Fruit fly (Drosophila melanogaster) whole organism, embryonic: ENCODE data around the gene MED14.
A peak's percentile ranks its signal among the peaks of the same experiment; 100 is the strongest.

Source experiments
- Antp ChIP-seq: fragments of 200-800 bp; sonication (Bioruptor generic); optimal IDR thresholded peaks from 3 replicates; lab custom pipeline; 2016; ENCODE audit warnings: missing biosample characterization, missing genetic modification characterization
- Bteb2 ChIP-seq: fragments of 200-800 bp; sonication (Bioruptor generic); optimal IDR thresholded peaks from 2 replicates; lab custom pipeline; 2016; ENCODE audit warnings: missing biosample characterization, missing genetic modification characterization
- CG10267 ChIP-seq: fragments of 200-800 bp; sonication (Bioruptor generic); optimal IDR thresholded peaks from 2 replicates; lab custom pipeline; 2018; ENCODE audit warnings: missing biosample characterization, mild to moderate bottlenecking, missing genetic modification characterization, moderate library complexity
- CG12104 ChIP-seq: fragments of 200-800 bp; sonication (Bioruptor generic); optimal IDR thresholded peaks from 3 replicates; lab custom pipeline; 2016; ENCODE audit warnings: missing biosample characterization, missing genetic modification characterization
- CG12236 ChIP-seq: fragments of 200-800 bp; sonication (Bioruptor generic); optimal IDR thresholded peaks from 2 replicates; lab custom pipeline; 2016; ENCODE audit warnings: missing biosample characterization, missing genetic modification characterization
- CG12391 ChIP-seq: fragments of 200-800 bp; sonication (Bioruptor generic); optimal IDR thresholded peaks from 3 replicates; lab custom pipeline; 2018; ENCODE audit warnings: missing biosample characterization, mild to moderate bottlenecking, missing genetic modification characterization, moderate library complexity
- CG12769 ChIP-seq: fragments of 200-800 bp; sonication (Bioruptor generic); optimal IDR thresholded peaks from 2 replicates; lab custom pipeline; 2019; ENCODE audit warnings: missing biosample characterization, mild to moderate bottlenecking, missing genetic modification characterization, moderate library complexity
- CG13123 ChIP-seq: fragments of 200-800 bp; sonication (Bioruptor generic); optimal IDR thresholded peaks from 2 replicates; lab custom pipeline; 2016; ENCODE audit warnings: missing biosample characterization, missing genetic modification characterization
- CG13296 ChIP-seq: fragments of 200-800 bp; sonication (Bioruptor generic); optimal IDR thresholded peaks from 3 replicates; lab custom pipeline; 2018; ENCODE audit warnings: missing biosample characterization, mild to moderate bottlenecking, missing genetic modification characterization
- CG13424 ChIP-seq: fragments of 200-800 bp; sonication (Bioruptor generic); optimal IDR thresholded peaks from 2 replicates; lab custom pipeline; 2019; ENCODE audit warnings: missing biosample characterization, mild to moderate bottlenecking, missing genetic modification characterization, moderate library complexity
- CG15269 ChIP-seq: fragments of 200-800 bp; sonication (Bioruptor generic); optimal IDR thresholded peaks from 2 replicates; lab custom pipeline; 2018; ENCODE audit warnings: missing biosample characterization, mild to moderate bottlenecking, missing genetic modification characterization, moderate library complexity
- CG18262 ChIP-seq: fragments of 200-800 bp; optimal IDR thresholded peaks from 3 replicates; lab custom pipeline; 2019; ENCODE audit warnings: missing biosample characterization, mild to moderate bottlenecking, missing genetic modification characterization, moderate library complexity
- CG1832 ChIP-seq: fragments of 200-800 bp; sonication (Bioruptor generic); optimal IDR thresholded peaks from 2 replicates; lab custom pipeline; 2017; ENCODE audit warnings: missing biosample characterization, mild to moderate bottlenecking, missing genetic modification characterization, inconsistent platforms
- CG18599 ChIP-seq: fragments of 200-800 bp; sonication (Bioruptor generic); optimal IDR thresholded peaks from 3 replicates; lab custom pipeline; 2017; ENCODE audit warnings: missing biosample characterization, missing genetic modification characterization, mild to moderate bottlenecking, moderate library complexity, missing genetic modification reagents
- CG2202 ChIP-seq: fragments of 200-800 bp; sonication (Bioruptor generic); optimal IDR thresholded peaks from 2 replicates; lab custom pipeline; 2018; ENCODE audit warnings: missing biosample characterization, mild to moderate bottlenecking, missing genetic modification characterization
- CG31365 ChIP-seq: fragments of 200-800 bp; sonication (Bioruptor generic); optimal IDR thresholded peaks from 2 replicates; lab custom pipeline; 2018; ENCODE audit warnings: missing biosample characterization, mild to moderate bottlenecking, missing genetic modification characterization
- CG31388 ChIP-seq: fragments of 200-800 bp; sonication (Bioruptor generic); optimal IDR thresholded peaks from 2 replicates; lab custom pipeline; 2016; ENCODE audit warnings: missing biosample characterization, missing genetic modification characterization
- CG3838 ChIP-seq: fragments of 200-800 bp; sonication (Bioruptor generic); optimal IDR thresholded peaks from 3 replicates; lab custom pipeline; 2016; ENCODE audit warnings: missing biosample characterization, missing genetic modification characterization
- CG4328 ChIP-seq: fragments of 200-800 bp; sonication (Bioruptor generic); optimal IDR thresholded peaks from 3 replicates; lab custom pipeline; 2017; ENCODE audit warnings: missing biosample characterization, missing genetic modification reagents, missing genetic modification characterization
- CG4360 ChIP-seq: fragments of 200-800 bp; sonication (Bioruptor generic); IDR thresholded peaks from 2 replicates; pipeline ENCODE4 v1.3.6; 2022; ENCODE audit warnings: missing biosample characterization, missing genetic modification characterization
- CG5245 ChIP-seq: fragments of 200-800 bp; sonication (Bioruptor generic); optimal IDR thresholded peaks from 3 replicates; lab custom pipeline; 2016; ENCODE audit warnings: missing biosample characterization, missing genetic modification characterization
- CG6175 ChIP-seq: fragments of 200-800 bp; sonication (Bioruptor generic); IDR thresholded peaks from 3 replicates; pipeline ENCODE4 v1.3.6; 2022; ENCODE audit warnings: missing biosample characterization, missing genetic modification characterization
- CG6854 ChIP-seq: fragments of 200-800 bp; sonication (Bioruptor generic); optimal IDR thresholded peaks from 3 replicates; lab custom pipeline; 2017; ENCODE audit warnings: missing biosample characterization, mild to moderate bottlenecking, missing genetic modification characterization
- CG7271 ChIP-seq: fragments of 200-800 bp; sonication (Bioruptor generic); optimal IDR thresholded peaks from 2 replicates; lab custom pipeline; 2018; ENCODE audit warnings: missing biosample characterization, mild to moderate bottlenecking, missing genetic modification characterization, moderate library complexity
- CG7556 ChIP-seq: fragments of 200-800 bp; sonication (Bioruptor generic); optimal IDR thresholded peaks from 2 replicates; lab custom pipeline; 2017; ENCODE audit warnings: missing biosample characterization, mild to moderate bottlenecking, missing genetic modification characterization
- CG7928 ChIP-seq: fragments of 200-800 bp; sonication (Bioruptor generic); optimal IDR thresholded peaks from 2 replicates; lab custom pipeline; 2017; ENCODE audit warnings: missing biosample characterization, mild to moderate bottlenecking, missing genetic modification characterization
- CG9797 ChIP-seq: fragments of 200-800 bp; sonication (Bioruptor generic); optimal IDR thresholded peaks from 3 replicates; lab custom pipeline; 2018; ENCODE audit warnings: missing biosample characterization, mild to moderate bottlenecking, missing genetic modification characterization
- Dip3 ChIP-seq: fragments of 200-800 bp; sonication (Bioruptor generic); optimal IDR thresholded peaks from 3 replicates; lab custom pipeline; 2016; ENCODE audit warnings: missing biosample characterization, missing genetic modification characterization
- HLH54F ChIP-seq: fragments of 200-800 bp; sonication (Bioruptor generic); optimal IDR thresholded peaks from 3 replicates; lab custom pipeline; 2016; ENCODE audit warnings: missing biosample characterization, missing genetic modification characterization
- Hand ChIP-seq: fragments of 200-800 bp; sonication (Bioruptor generic); optimal IDR thresholded peaks from 2 replicates; lab custom pipeline; 2017; ENCODE audit warnings: mild to moderate bottlenecking, missing biosample characterization, missing genetic modification reagents, missing genetic modification characterization
- Kr ChIP-seq: fragments of 200-800 bp; sonication (Bioruptor generic); optimal IDR thresholded peaks from 2 replicates; lab custom pipeline; 2017; ENCODE audit warnings: missing biosample characterization, mild to moderate bottlenecking, missing genetic modification characterization
- NK7.1 ChIP-seq: fragments of 200-800 bp; sonication (Bioruptor generic); optimal IDR thresholded peaks from 3 replicates; lab custom pipeline; 2016; ENCODE audit warnings: missing biosample characterization, missing genetic modification characterization
- NfI ChIP-seq: fragments of 200-800 bp; sonication (Bioruptor generic); optimal IDR thresholded peaks from 3 replicates; lab custom pipeline; 2018; ENCODE audit warnings: missing biosample characterization, mild to moderate bottlenecking, missing genetic modification characterization, moderate library complexity
- Oli ChIP-seq: fragments of 200-800 bp; sonication (Bioruptor generic); optimal IDR thresholded peaks from 2 replicates; lab custom pipeline; 2018; ENCODE audit warnings: missing biosample characterization, mild to moderate bottlenecking, missing genetic modification characterization, moderate library complexity
- Stat92E ChIP-seq, 3 experiments: fragments of >200 bp in 2 of 3; fragments of 200-800 bp in 1 of 3; sonication (Bioruptor generic) in 1 of 3; optimal IDR thresholded peaks; 2 replicates each; lab custom pipeline; 2017 to 2019; ENCODE audit warnings: missing biosample characterization in 3 of 3, missing genetic modification characterization in 3 of 3, mild to moderate bottlenecking in 1 of 3, moderate library complexity in 1 of 3
- ab ChIP-seq: fragments of 200-800 bp; sonication (Bioruptor generic); optimal IDR thresholded peaks from 2 replicates; lab custom pipeline; 2016; ENCODE audit warnings: missing biosample characterization, missing genetic modification characterization
- chm ChIP-seq: fragments of 200-800 bp; sonication (Bioruptor generic); IDR thresholded peaks from 2 replicates; pipeline ENCODE4 v1.3.6; 2022; ENCODE audit warnings: missing biosample characterization, missing genetic modification characterization
- crol ChIP-seq: fragments of 200-800 bp; sonication (Bioruptor generic); IDR thresholded peaks from 2 replicates; pipeline ENCODE4 v1.3.6; 2022; ENCODE audit warnings: missing biosample characterization, missing genetic modification characterization
- en ChIP-seq: fragments of 200-800 bp; sonication (Bioruptor generic); optimal IDR thresholded peaks from 2 replicates; lab custom pipeline; 2016; ENCODE audit warnings: missing biosample characterization, missing genetic modification characterization
- fu2 ChIP-seq: fragments of 200-800 bp; sonication (Bioruptor generic); optimal IDR thresholded peaks from 2 replicates; lab custom pipeline; 2016; ENCODE audit warnings: missing biosample characterization, missing genetic modification characterization
- jumu ChIP-seq: fragments of 200-800 bp; sonication (Bioruptor generic); optimal IDR thresholded peaks from 3 replicates; lab custom pipeline; 2016; ENCODE audit warnings: missing biosample characterization, missing genetic modification characterization
- mld ChIP-seq: fragments of 200-800 bp; sonication (Bioruptor generic); IDR thresholded peaks from 3 replicates; pipeline ENCODE4 v1.3.6; 2022; ENCODE audit warnings: missing biosample characterization, missing genetic modification characterization; ENCODE audit not compliant: partially characterized antibody
- pfk ChIP-seq: fragments of 200-800 bp; sonication (Bioruptor generic); optimal IDR thresholded peaks from 2 replicates; lab custom pipeline; 2018; ENCODE audit warnings: missing biosample characterization, mild to moderate bottlenecking, missing genetic modification characterization, moderate library complexity
- pnt ChIP-seq: fragments of 200-800 bp; sonication (Bioruptor generic); optimal IDR thresholded peaks from 3 replicates; lab custom pipeline; 2016; ENCODE audit warnings: missing biosample characterization, missing genetic modification characterization
- scrt ChIP-seq: fragments of 200-800 bp; sonication (Bioruptor generic); optimal IDR thresholded peaks from 2 replicates; lab custom pipeline; 2018; ENCODE audit warnings: missing biosample characterization, mild to moderate bottlenecking, missing genetic modification characterization, moderate library complexity
- sr ChIP-seq: fragments of 200-800 bp; sonication (Bioruptor generic); IDR thresholded peaks from 3 replicates; pipeline ENCODE4 v1.3.6; 2022; ENCODE audit warnings: missing biosample characterization, missing genetic modification characterization
- tup ChIP-seq: fragments of 200-800 bp; sonication (Bioruptor generic); optimal IDR thresholded peaks from 2 replicates; lab custom pipeline; 2016; ENCODE audit warnings: missing biosample characterization, mild to moderate bottlenecking, missing genetic modification characterization, moderate library complexity
- wdn ChIP-seq: fragments of 200-800 bp; sonication (Bioruptor generic); IDR thresholded peaks from 2 replicates; pipeline ENCODE4 v1.3.6; 2022; ENCODE audit warnings: missing biosample characterization, missing genetic modification characterization
- wor ChIP-seq: fragments of 200-800 bp; sonication (Bioruptor generic); IDR thresholded peaks from 2 replicates; pipeline ENCODE4 v1.3.6; 2022; ENCODE audit warnings: missing biosample characterization, missing genetic modification characterization

Gene MED14

dm6 chr3L:634319-635015, 41.4 kb downstream of the MED14 start (continued):
- TF ChIP-seq CG12391 (tag; lab: Kevin White, UChicago) (peak; percentile 95), Hand (GFP tag; lab: Kevin White, UChicago) (peak; percentile 50), CG4328 (GFP tag; lab: Kevin White, UChicago) (peak; percentile 81), CG31388 (GFP tag; lab: Kevin White, UChicago) (peak; percentile 71), sr (GFP tag; lab: Robert Waterston, UW) (peak; percentile 87), wor (peak; percentile 94), CG6175 (GFP tag; lab: Robert Waterston, UW) (peak; percentile 75; the same call in 2 of the 3 replicates), CG12236 (GFP tag; lab: Kevin White, UChicago) (peak; percentile 86), CG2202 (peak; percentile 91), CG18262 (tag; lab: Kevin White, UChicago) (peak; percentile 95), tup (GFP tag; lab: Kevin White, UChicago) (peak; percentile 73), CG18599 (peak; percentile 82), ab (peak; percentile 70), mld (GFP tag; lab: Robert Waterston, UW) (no peak), Bteb2 (GFP tag; lab: Kevin White, UChicago) (peak; percentile 84), CG31365 (peak; percentile 54), pnt (GFP tag; lab: Kevin White, UChicago) (peak; percentile 94), Oli (tag; lab: Kevin White, UChicago) (peak; percentile 94), CG7271 (peak; percentile 89), fu2 (peak; percentile 74), CG13296 (GFP tag; lab: Kevin White, UChicago) (peak; percentile 42), CG1832 (GFP tag; lab: Kevin White, UChicago) (no peak), CG4360 (GFP tag; lab: Robert Waterston, UW) (peak; percentile 71), jumu (GFP tag; lab: Kevin White, UChicago) (peak; percentile 93), Stat92E (GFP tag; optimal IDR thresholded peaks at IDR 0.05; lab: Kevin White, UChicago) (peak in 1 of 3 experiments; percentile 83), CG15269 (tag; lab: Kevin White, UChicago) (peak; percentile 85), CG10267 (peak; percentile 89), wdn (GFP tag; lab: Robert Waterston, UW) (peak; percentile 82), CG7556 (GFP tag; lab: Kevin White, UChicago) (peak; percentile 92), NfI (GFP tag; lab: Kevin White, UChicago) (peak; percentile 84), CG3838 (GFP tag; lab: Kevin White, UChicago) (peak; percentile 68), NK7.1 (GFP tag; lab: Kevin White, UChicago) (peak; percentile 76), crol (GFP tag; lab: Robert Waterston, UW) (no peak; the same call in 1 of the 2 replicates), en (GFP tag; lab: Kevin White, UChicago) (peak; percentile 88), Antp (peak; percentile 93), HLH54F (GFP tag; lab: Kevin White, UChicago) (peak; percentile 88), CG9797 (GFP tag; lab: Kevin White, UChicago) (peak; percentile 40), pfk (GFP tag; lab: Kevin White, UChicago) (no peak), CG5245 (GFP tag; lab: Kevin White, UChicago) (peak; percentile 89), CG13424 (peak; percentile 93), Dip3 (GFP tag; lab: Kevin White, UChicago) (peak; percentile 77), CG12769 (tag; lab: Kevin White, UChicago) (peak; percentile 47), CG6854 (GFP tag; lab: Kevin White, UChicago) (peak; percentile 76), CG13123 (GFP tag; lab: Kevin White, UChicago) (peak; percentile 92), chm (GFP tag; lab: Robert Waterston, UW) (peak; percentile 92), Kr (GFP tag; lab: Kevin White, UChicago) (no peak), scrt (GFP tag; lab: Kevin White, UChicago) (peak; percentile 72), CG7928 (no peak), CG12104 (GFP tag; lab: Kevin White, UChicago) (peak; percentile 86)
